Worm (Caenorhabditis elegans): ENCODE measurements around the gene col-76.

The col-76 gene

ce11 chrII:8249710-8250109 lies 45.6 kb downstream of the col-76 start:
- TF ChIP-seq ztf-4 (tag; optimal IDR thresholded peaks at IDR 0.05), result no peak
- no peak for TF ChIP-seq nhr-76 (tag; optimal IDR thresholded peaks at IDR 0.05)
- no peak for TF ChIP-seq pqm-1 (tag; optimal IDR thresholded peaks at IDR 0.05)
- no peak for TF ChIP-seq ZK546.5 (tag; optimal IDR thresholded peaks at IDR 0.05)
- TF ChIP-seq elt-2 (tag; optimal IDR thresholded peaks at IDR 0.05), result peak; percentile 53

DNA sequence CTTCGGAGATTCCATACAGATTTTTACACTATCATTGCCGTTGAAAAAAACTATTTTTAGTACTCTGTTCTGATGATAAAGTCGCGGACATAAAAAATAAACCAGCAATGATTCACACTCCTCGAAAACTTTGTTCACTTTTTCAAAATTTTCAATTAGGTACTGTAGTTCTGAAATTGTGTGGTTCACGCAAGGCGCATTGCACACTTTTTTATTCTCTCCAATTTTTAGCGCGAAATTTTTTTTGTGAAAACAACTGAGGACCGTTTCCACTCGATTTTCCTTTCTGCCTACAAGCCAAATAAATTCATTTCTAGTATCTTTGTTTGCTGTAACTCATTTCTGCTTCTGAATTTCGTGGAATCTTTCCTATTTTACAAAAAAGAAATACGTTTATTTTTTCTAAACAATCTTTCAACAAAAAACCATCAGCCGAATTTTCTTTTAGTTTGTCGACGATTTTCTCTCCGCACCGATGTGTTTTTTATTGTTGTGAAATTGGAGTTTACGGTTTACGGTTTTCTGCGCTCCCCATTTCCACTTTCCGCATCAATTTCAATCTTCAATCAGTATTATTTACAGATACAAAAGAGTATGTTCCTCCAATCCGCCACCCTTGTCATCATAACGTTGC lies 49.1 kb downstream of the col-76 start, which contains the start of gene F35C11.5:
TSS of gene F35C11.5 (plus strand) at position 584 of the 634 bp plus-strand sequence.
- TF ChIP-seq unc-39 (tag; optimal IDR thresholded peaks at IDR 0.05) (no peak), fos-1 (tag; optimal IDR thresholded peaks at IDR 0.05) (no peak), fkh-2 (tag; optimal IDR thresholded peaks at IDR 0.05) (no peak), nhr-43 (tag; optimal IDR thresholded peaks at IDR 0.05; ENCODE audit: poor library complexity, severe bottlenecking) (no peak), lin-39 (tag; optimal IDR thresholded peaks at IDR 0.05) (no peak), aly-2 (tag; optimal IDR thresholded peaks at IDR 0.05) (no peak), nhr-28 (tag; optimal IDR thresholded peaks at IDR 0.05) (no peak), elt-2 (tag; optimal IDR thresholded peaks at IDR 0.05) (no peak), daf-12 (tag; optimal IDR thresholded peaks at IDR 0.05) (no peak), eor-1 (tag; optimal IDR thresholded peaks at IDR 0.05) (no peak), ceh-28 (tag; optimal IDR thresholded peaks at IDR 0.05) (no peak), skn-1 (tag; optimal IDR thresholded peaks at IDR 0.05) (no peak), ceh-16 (tag; optimal IDR thresholded peaks at IDR 0.05) (no peak), egl-5 (tag; optimal IDR thresholded peaks at IDR 0.05) (no peak), lsy-12 (tag; optimal IDR thresholded peaks at IDR 0.05) (no peak), ztf-11 (tag; optimal IDR thresholded peaks at IDR 0.05) (no peak), nhr-77 (tag; optimal IDR thresholded peaks at IDR 0.05) (no peak), ztf-4 (tag; optimal IDR thresholded peaks at IDR 0.05) (no peak)

ce11 chrII:8256013-8256412 lies 51.9 kb downstream of the col-76 start, which contains the start of gene F35C11.7:
F35C11.7 (plus strand) TSS chrII:8256313.
- TF ChIP-seq eor-1 (tag; optimal IDR thresholded peaks at IDR 0.05), result no peak
- TF ChIP-seq unc-62 (GFP tag; optimal IDR thresholded peaks at IDR 0.05), result no peak
- TF ChIP-seq R02D3.7 (tag; optimal IDR thresholded peaks at IDR 0.05), result no peak
- TF ChIP-seq skn-1 (tag; optimal IDR thresholded peaks at IDR 0.05), result no peak
- no peak for TF ChIP-seq aly-2 (tag; optimal IDR thresholded peaks at IDR 0.05)
- TF ChIP-seq ceh-16 (tag; optimal IDR thresholded peaks at IDR 0.05), result no peak
- TF ChIP-seq egl-27 (tag; optimal IDR thresholded peaks at IDR 0.05), result no peak
- TF ChIP-seq elt-2 (tag; optimal IDR thresholded peaks at IDR 0.05), result no peak
- TF ChIP-seq nhr-43 (tag; optimal IDR thresholded peaks at IDR 0.05; ENCODE audit: poor library complexity, severe bottlenecking), result no peak
- TF ChIP-seq ztf-11 (tag; optimal IDR thresholded peaks at IDR 0.05), result no peak
- no peak for TF ChIP-seq elt-3 (tag; optimal IDR thresholded peaks at IDR 0.05)
- TF ChIP-seq daf-12 (tag; optimal IDR thresholded peaks at IDR 0.05), result no peak
- TF ChIP-seq ceh-9 (tag; optimal IDR thresholded peaks at IDR 0.05), result no peak
- TF ChIP-seq snpc-4 (tag; optimal IDR thresholded peaks at IDR 0.05), result no peak
- no peak for TF ChIP-seq nhr-237 (tag; optimal IDR thresholded peaks at IDR 0.05)
- TF ChIP-seq nhr-28 (tag; optimal IDR thresholded peaks at IDR 0.05), result no peak
- no peak for TF ChIP-seq nhr-11 (tag; optimal IDR thresholded peaks at IDR 0.05)
- no peak for TF ChIP-seq unc-39 (tag; optimal IDR thresholded peaks at IDR 0.05)
- TF ChIP-seq pha-4 (tag; optimal IDR thresholded peaks at IDR 0.05), result no peak

All from whole organism, L3 larva.